Worm (Caenorhabditis elegans) whole organism, young adult: ENCODE data around the gene D1086.18.

Experiments
- D2030.7 ChIP-seq: fragments of 200-800 bp; sonication (Bioruptor generic); IDR thresholded peaks from 2 replicates; pipeline ENCODE4 v1.3.6; 2022; ENCODE audit warnings: missing genetic modification reagents, missing genetic modification characterization, missing compliant biosample characterization
- F22D6.2 ChIP-seq: sonication (generic microtip); optimal IDR thresholded peaks from 2 replicates; lab custom pipeline; 2016; ENCODE audit warnings: mild to moderate bottlenecking, missing genetic modification characterization, missing compliant biosample characterization
- F23B12.7 ChIP-seq: sonication (generic microtip); optimal IDR thresholded peaks from 2 replicates; lab custom pipeline; 2017; ENCODE audit warnings: missing genetic modification characterization, mild to moderate bottlenecking, missing compliant biosample characterization, antibody characterized with exemption, moderate library complexity; ENCODE audit not compliant: insufficient read depth
- F33H1.4 ChIP-seq: fragments of 200-800 bp; sonication (Bioruptor generic); IDR thresholded peaks from 2 replicates; pipeline ENCODE4 v1.3.6; 2022; ENCODE audit warnings: missing genetic modification reagents, missing genetic modification characterization, missing compliant biosample characterization
- F49E8.2 ChIP-seq: sonication (generic microtip); optimal IDR thresholded peaks from 3 replicates; lab custom pipeline; 2017; ENCODE audit warnings: missing genetic modification characterization, mild to moderate bottlenecking, missing compliant biosample characterization, antibody characterized with exemption, moderate library complexity; ENCODE audit not compliant: insufficient read depth
- F52B5.7 ChIP-seq: sonication (generic microtip); optimal IDR thresholded peaks from 2 replicates; lab custom pipeline; 2016; ENCODE audit warnings: mild to moderate bottlenecking, missing genetic modification characterization, missing compliant biosample characterization
- Y53F4B.3 ChIP-seq: fragments of 200-800 bp; sonication (Bioruptor generic); IDR thresholded peaks from 2 replicates; pipeline ENCODE4 v1.3.6; 2022; ENCODE audit warnings: missing genetic modification reagents, missing genetic modification characterization, missing compliant biosample characterization
- Y95B8A.8 ChIP-seq: fragments of 200-800 bp; sonication (Bioruptor generic); IDR thresholded peaks from 2 replicates; pipeline ENCODE4 v1.3.6; 2022; ENCODE audit warnings: missing genetic modification reagents, missing genetic modification characterization, missing compliant biosample characterization
- ZK185.1 ChIP-seq: sonication (generic microtip); optimal IDR thresholded peaks from 2 replicates; lab custom pipeline; 2016; ENCODE audit warnings: mild to moderate bottlenecking, missing genetic modification characterization, missing compliant biosample characterization; ENCODE audit not compliant: poor library complexity, severe bottlenecking
- ama-1 ChIP-seq, 3 experiments: fragments of 150-350 bp in 1 of 3; sonication (generic microtip) in 2 of 3; optimal IDR thresholded peaks; 2 replicates each; lab custom pipeline; 2014 to 2018; ENCODE audit warnings: missing biosample characterization in 2 of 3, missing genetic modification characterization in 2 of 3, missing genetic modification reagents in 2 of 3
- athp-1 ChIP-seq: sonication (generic microtip); optimal IDR thresholded peaks from 2 replicates; lab custom pipeline; 2017; ENCODE audit warnings: mild to moderate bottlenecking, missing genetic modification characterization, missing compliant biosample characterization
- attf-5 ChIP-seq: fragments of 200-800 bp; sonication (Bioruptor generic); optimal IDR thresholded peaks from 2 replicates; lab custom pipeline; 2018; ENCODE audit warnings: mild to moderate bottlenecking, missing genetic modification characterization, missing compliant biosample characterization
- bed-1 ChIP-seq: fragments of 200-800 bp; sonication (Bioruptor generic); IDR thresholded peaks from 2 replicates; pipeline ENCODE4 v1.3.6; 2022; ENCODE audit warnings: missing genetic modification reagents, missing genetic modification characterization, missing compliant biosample characterization
- ccch-3 ChIP-seq: fragments of 200-800 bp; sonication (Bioruptor generic); optimal IDR thresholded peaks from 2 replicates; lab custom pipeline; 2018; ENCODE audit warnings: mild to moderate bottlenecking, missing genetic modification characterization, missing compliant biosample characterization
- ceh-58 ChIP-seq: fragments of 200-800 bp; sonication (Bioruptor generic); IDR thresholded peaks from 2 replicates; pipeline ENCODE4 v1.3.6; 2022; ENCODE audit warnings: missing genetic modification characterization, missing compliant biosample characterization
- dpff-1 ChIP-seq: sonication (generic microtip); optimal IDR thresholded peaks from 2 replicates; lab custom pipeline; 2017; ENCODE audit warnings: mild to moderate bottlenecking, missing genetic modification characterization, missing compliant biosample characterization
- dpl-1 ChIP-seq: fragments of 150-350 bp; optimal IDR thresholded peaks from 2 replicates; lab custom pipeline; 2014; ENCODE audit warnings: missing biosample characterization, missing genetic modification reagents, missing genetic modification characterization
- ets-4 ChIP-seq: fragments of 200-800 bp; sonication (Bioruptor generic); optimal IDR thresholded peaks from 2 replicates; lab custom pipeline; 2018; ENCODE audit warnings: mild to moderate bottlenecking, missing genetic modification characterization, missing compliant biosample characterization
- fkh-3 ChIP-seq: sonication (generic microtip); optimal IDR thresholded peaks from 2 replicates; lab custom pipeline; 2016; ENCODE audit warnings: mild to moderate bottlenecking, missing genetic modification characterization, missing compliant biosample characterization
- gei-17 ChIP-seq: fragments of 200-800 bp; sonication (Bioruptor generic); optimal IDR thresholded peaks from 2 replicates; lab custom pipeline; 2018; ENCODE audit warnings: mild to moderate bottlenecking, missing genetic modification characterization, missing compliant biosample characterization
- lag-1 ChIP-seq: fragments of 200-800 bp; sonication (Bioruptor generic); IDR thresholded peaks from 2 replicates; pipeline ENCODE4 v1.3.6; 2022; ENCODE audit warnings: missing genetic modification reagents, missing genetic modification characterization, missing compliant biosample characterization
- let-607 ChIP-seq, 2 experiments: fragments of 200-800 bp in 1 of 2; sonication (Bioruptor generic) in 1 of 2; sonication (generic microtip) in 1 of 2; optimal IDR thresholded peaks; 2 replicates each; lab custom pipeline; 2016 to 2018; ENCODE audit warnings: mild to moderate bottlenecking in 2 of 2, missing compliant biosample characterization in 2 of 2, missing genetic modification characterization in 2 of 2, moderate library complexity in 2 of 2, missing genotype in 1 of 2
- lin-26 ChIP-seq: fragments of 200-800 bp; sonication (Bioruptor generic); IDR thresholded peaks from 2 replicates; pipeline ENCODE4 v1.3.6; 2022; ENCODE audit warnings: missing genetic modification reagents, missing genetic modification characterization, missing compliant biosample characterization
- lsl-1 ChIP-seq: fragments of 200-800 bp; sonication (Bioruptor generic); optimal IDR thresholded peaks from 2 replicates; lab custom pipeline; 2018; ENCODE audit warnings: mild to moderate bottlenecking, missing genetic modification characterization, moderate library complexity, missing compliant biosample characterization
- madf-3 ChIP-seq: fragments of 200-800 bp; sonication (Bioruptor generic); IDR thresholded peaks from 2 replicates; pipeline ENCODE4 v1.3.6; 2022; ENCODE audit warnings: missing genetic modification reagents, missing genetic modification characterization, missing compliant biosample characterization
- madf-6 ChIP-seq: fragments of 200-800 bp; sonication (Bioruptor generic); IDR thresholded peaks from 2 replicates; pipeline ENCODE4 v1.3.6; 2022; ENCODE audit warnings: missing genetic modification reagents, missing genetic modification characterization, missing compliant biosample characterization
- madf-8 ChIP-seq: fragments of 200-800 bp; sonication (Bioruptor generic); conservative IDR thresholded peaks from 2 replicates; pipeline ENCODE4 v1.3.6; 2022; ENCODE audit warnings: missing genetic modification reagents, missing genetic modification characterization, missing compliant biosample characterization
- mel-28 ChIP-seq: sonication (generic microtip); optimal IDR thresholded peaks from 2 replicates; lab custom pipeline; 2016; ENCODE audit warnings: borderline replicate concordance, mild to moderate bottlenecking, missing genetic modification characterization, missing compliant biosample characterization
- mxl-1 ChIP-seq: sonication (generic microtip); optimal IDR thresholded peaks from 2 replicates; lab custom pipeline; 2016; ENCODE audit warnings: missing genetic modification characterization, missing compliant biosample characterization
- nfya-1 ChIP-seq: sonication (generic microtip); optimal IDR thresholded peaks from 2 replicates; lab custom pipeline; 2017; ENCODE audit warnings: antibody characterized with exemption, missing compliant biosample characterization, missing genetic modification characterization, borderline replicate concordance; ENCODE audit not compliant: insufficient read depth
- nhr-179 ChIP-seq: sonication (generic microtip); optimal IDR thresholded peaks from 2 replicates; lab custom pipeline; 2016; ENCODE audit warnings: mild to moderate bottlenecking, missing genetic modification characterization, missing compliant biosample characterization
- snpc-4 ChIP-seq, 5 experiments: fragments of 150-350 bp in 1 of 5; sonication (generic microtip) in 4 of 5; optimal IDR thresholded peaks; 2 replicates each; lab custom pipeline; 2014 to 2018; ENCODE audit warnings: missing genetic modification characterization in 5 of 5, missing biosample characterization in 3 of 5, antibody characterized with exemption in 2 of 5, mild to moderate bottlenecking in 2 of 5, missing compliant biosample characterization in 2 of 5, missing genotype in 2 of 5, moderate library complexity in 2 of 5, missing genetic modification reagents in 1 of 5
- tlf-1 ChIP-seq: fragments of 200-800 bp; sonication (Bioruptor generic); optimal IDR thresholded peaks from 2 replicates; lab custom pipeline; 2018; ENCODE audit warnings: mild to moderate bottlenecking, missing genetic modification characterization, missing compliant biosample characterization
- unc-62 ChIP-seq: fragments of 150-350 bp; optimal IDR thresholded peaks from 2 replicates; lab custom pipeline; 2014; ENCODE audit warnings: missing biosample characterization, missing genetic modification reagents, missing genetic modification characterization
- zim-3 ChIP-seq: sonication (generic microtip); optimal IDR thresholded peaks from 2 replicates; lab custom pipeline; 2017; ENCODE audit warnings: mild to moderate bottlenecking, missing genetic modification characterization, moderate library complexity, missing compliant biosample characterization
- ztf-18 ChIP-seq: sonication (generic microtip); optimal IDR thresholded peaks from 2 replicates; lab custom pipeline; 2016; ENCODE audit warnings: missing genotype, mild to moderate bottlenecking, missing genetic modification characterization, missing compliant biosample characterization
- ztf-26 ChIP-seq: sonication (generic microtip); optimal IDR thresholded peaks from 2 replicates; lab custom pipeline; 2017; ENCODE audit warnings: missing genetic modification characterization, missing compliant biosample characterization
- ztf-28 ChIP-seq: fragments of 200-800 bp; sonication (Bioruptor generic); IDR thresholded peaks from 2 replicates; pipeline ENCODE4 v1.3.6; 2022; ENCODE audit warnings: missing genetic modification reagents, missing genetic modification characterization, missing compliant biosample characterization

The D1086.18 gene

DNA sequence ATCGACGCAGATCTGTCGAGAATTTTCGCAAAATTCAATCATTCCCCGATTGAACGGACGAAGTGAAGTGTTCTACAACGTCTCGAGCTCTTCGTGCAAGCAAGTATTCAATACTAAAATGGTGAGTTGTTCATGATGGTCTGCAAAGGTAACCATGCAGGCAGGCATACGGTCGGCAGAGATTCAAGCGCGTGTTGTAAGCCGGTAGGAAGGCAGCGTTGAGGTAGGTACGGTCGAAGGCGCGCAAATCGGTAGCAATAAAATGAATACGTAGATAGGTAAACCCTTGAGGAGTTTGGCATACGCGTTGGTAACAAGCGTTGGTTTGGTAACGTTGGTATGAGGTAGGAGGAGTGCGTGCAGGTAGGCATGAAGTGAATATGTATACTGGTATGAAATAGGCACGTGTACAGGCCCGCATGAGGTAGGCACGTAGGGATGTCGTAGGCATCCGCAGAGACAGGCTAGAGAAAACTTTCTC is 17.8 kb upstream of the D1086.18 start, which contains the start of gene D1086.17:
Gene D1086.17, plus strand, starts transcription at position 51 of the 481 bp plus-strand sequence.
- TF ChIP-seq ztf-26 (tag; lab: Kevin White, UChicago), result no peak
- TF ChIP-seq ztf-28 (GFP tag; lab: Robert Waterston, UW), result no peak
- no peak for TF ChIP-seq F52B5.7
- no peak for TF ChIP-seq Y53F4B.3 (GFP tag; lab: Robert Waterston, UW)
- TF ChIP-seq bed-1 (GFP tag; lab: Robert Waterston, UW), result no peak
- TF ChIP-seq ztf-18 (tag; lab: Kevin White, UChicago), result no peak

ce11 chrV:14069899-14070298 is 15.8 kb upstream of the D1086.18 start:
- TF ChIP-seq dpff-1 (tag; lab: Kevin White, UChicago) (no peak), lsl-1 (no peak), unc-62 (GFP tag; lab: Kevin White, UChicago) (no peak), madf-8 (GFP tag; lab: Robert Waterston, UW) (no peak), nhr-179 (tag; lab: Kevin White, UChicago) (no peak), F49E8.2 (tag; lab: Kevin White, UChicago) (no peak), lin-26 (GFP tag; lab: Robert Waterston, UW) (no peak), D2030.7 (GFP tag; lab: Robert Waterston, UW) (no peak), zim-3 (tag; lab: Kevin White, UChicago) (no peak), F22D6.2 (no peak), fkh-3 (tag; lab: Kevin White, UChicago) (no peak), ZK185.1 (tag; lab: Kevin White, UChicago) (no peak), snpc-4 (GFP tag; optimal IDR thresholded peaks at IDR 0.05; lab: Kevin White, UChicago) (no peak), snpc-4 (tag; optimal IDR thresholded peaks at IDR 0.05; lab: Kevin White, UChicago) (no peak), madf-6 (GFP tag; lab: Robert Waterston, UW) (no peak), attf-5 (GFP tag; lab: Kevin White, UChicago) (no peak), ccch-3 (GFP tag; lab: Kevin White, UChicago) (no peak)

DNA sequence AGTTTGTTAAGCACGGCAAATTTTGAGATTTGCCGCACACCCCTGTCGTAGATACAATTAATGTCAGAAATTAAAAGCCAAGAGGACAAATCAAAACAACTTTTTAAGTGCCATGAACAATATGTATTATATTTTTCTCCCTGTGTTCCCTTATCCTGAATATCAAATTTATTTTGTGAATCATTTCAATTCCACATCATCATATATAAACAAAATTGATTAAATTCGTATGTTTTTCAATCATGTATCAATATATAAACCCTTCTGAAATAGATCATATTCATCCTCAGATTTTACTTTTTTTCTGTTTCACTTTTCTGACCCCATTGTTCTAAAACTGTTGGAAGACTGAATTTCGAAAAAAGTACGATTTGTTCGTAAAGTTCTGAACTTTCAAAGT is 11.5 kb upstream of the D1086.18 start, which contains the start of gene D1086.11:
Gene D1086.11, plus strand, starts transcription at position 301 of the 400 bp plus-strand sequence.
- TF ChIP-seq ets-4 (GFP tag; lab: Kevin White, UChicago), result no peak
- TF ChIP-seq let-607 (tag; optimal IDR thresholded peaks at IDR 0.05; lab: Kevin White, UChicago), result no peak
- no peak for TF ChIP-seq zim-3 (tag; lab: Kevin White, UChicago)
- no peak for TF ChIP-seq ceh-58
- no peak for TF ChIP-seq nfya-1 (tag; lab: Kevin White, UChicago)
- no peak for TF ChIP-seq Y95B8A.8 (GFP tag; lab: Robert Waterston, UW)
- TF ChIP-seq madf-3 (GFP tag; lab: Robert Waterston, UW), result no peak
- no peak for TF ChIP-seq mel-28 (tag; lab: Kevin White, UChicago)
- TF ChIP-seq dpl-1, result no peak
- TF ChIP-seq gei-17 (GFP tag; lab: Kevin White, UChicago), result no peak
- no peak for TF ChIP-seq attf-5 (GFP tag; lab: Kevin White, UChicago)
- TF ChIP-seq tlf-1, result no peak
- no peak for TF ChIP-seq ztf-26 (tag; lab: Kevin White, UChicago)

- TF ChIP-seq lag-1 (GFP tag; lab: Robert Waterston, UW) (no peak), F23B12.7 (tag; lab: Kevin White, UChicago) (no peak), athp-1 (tag; lab: Kevin White, UChicago) (no peak), mxl-1 (tag; lab: Kevin White, UChicago) (no peak), ama-1 (optimal IDR thresholded peaks at IDR 0.05; lab: Kevin White, UChicago) (no peak), ama-1 (GFP tag; optimal IDR thresholded peaks at IDR 0.05; lab: Kevin White, UChicago) (no peak), F33H1.4 (GFP tag; lab: Robert Waterston, UW) (no peak)
Measured at ce11 chrV:14079501-14079900, 6.2 kb upstream of the D1086.18 start, which contains the start of gene D1086.6. Gene D1086.6, plus strand, starts transcription at chrV:14079801.
